Worm (Caenorhabditis elegans) whole organism, L3 larva: Measurements from ENCODE around the gene lin-15B.

Experiments used
- aly-2 ChIP-seq: fragments of 150-350 bp; optimal IDR thresholded peaks from 2 replicates; lab custom pipeline; 2014; ENCODE audit warnings: missing biosample characterization, missing genetic modification characterization
- ama-1 ChIP-seq: fragments of 150-350 bp; optimal IDR thresholded peaks from 2 replicates; lab custom pipeline; 2018
- ceh-16 ChIP-seq: sonication (generic microtip); optimal IDR thresholded peaks from 2 replicates; lab custom pipeline; 2017; ENCODE audit warnings: missing biosample characterization, missing genetic modification characterization
- ceh-28 ChIP-seq: fragments of 150-350 bp; optimal IDR thresholded peaks from 2 replicates; lab custom pipeline; 2014; ENCODE audit warnings: missing biosample characterization, missing genetic modification reagents, missing genetic modification characterization
- ceh-82 ChIP-seq: fragments of 150-350 bp; optimal IDR thresholded peaks from 2 replicates; lab custom pipeline; 2014; ENCODE audit warnings: missing biosample characterization, missing genetic modification characterization
- daf-12 ChIP-seq: fragments of 150-350 bp; optimal IDR thresholded peaks from 2 replicates; lab custom pipeline; 2014; ENCODE audit warnings: missing biosample characterization, missing genetic modification reagents, missing genetic modification characterization
- elt-3 ChIP-seq, 3 experiments: fragments of 150-350 bp in 1 of 3; sonication (generic microtip) in 2 of 3; optimal IDR thresholded peaks; 2 replicates in 2 of 3; 4 replicates in 1 of 3; lab custom pipeline; 2014 to 2017; ENCODE audit warnings: missing biosample characterization in 3 of 3, missing genetic modification characterization in 3 of 3
- eor-1 ChIP-seq, 2 experiments: fragments of 150-350 bp; optimal IDR thresholded peaks; 2 replicates each; lab custom pipeline; 2014 to 2018; ENCODE audit warnings: missing biosample characterization in 2 of 2, missing genetic modification characterization in 2 of 2
- fkh-10 ChIP-seq: sonication (generic microtip); optimal IDR thresholded peaks from 2 replicates; lab custom pipeline; 2017; ENCODE audit warnings: missing biosample characterization, missing genetic modification reagents, missing genetic modification characterization
- fkh-2 ChIP-seq: fragments of 150-350 bp; optimal IDR thresholded peaks from 2 replicates; lab custom pipeline; 2014; ENCODE audit warnings: missing biosample characterization, missing genetic modification reagents, missing genetic modification characterization
- fos-1 ChIP-seq: fragments of 150-350 bp; optimal IDR thresholded peaks from 2 replicates; lab custom pipeline; 2014; ENCODE audit warnings: missing biosample characterization, missing genetic modification characterization
- hmg-11 ChIP-seq: sonication (generic microtip); optimal IDR thresholded peaks from 2 replicates; lab custom pipeline; 2016; ENCODE audit warnings: missing genetic modification characterization, missing compliant biosample characterization
- lin-15B ChIP-seq: fragments of 150-350 bp; optimal IDR thresholded peaks from 2 replicates; lab custom pipeline; 2014; ENCODE audit warnings: missing biosample characterization, missing genetic modification characterization
- lin-39 ChIP-seq: fragments of 150-350 bp; optimal IDR thresholded peaks from 2 replicates; lab custom pipeline; 2018; ENCODE audit warnings: missing biosample characterization, missing genetic modification reagents, missing genetic modification characterization
- lsy-12 ChIP-seq: sonication (generic microtip); optimal IDR thresholded peaks from 2 replicates; lab custom pipeline; 2016; ENCODE audit warnings: mild to moderate bottlenecking, missing genetic modification characterization, missing compliant biosample characterization
- mdl-1 ChIP-seq: fragments of 150-350 bp; optimal IDR thresholded peaks from 2 replicates; lab custom pipeline; 2014; ENCODE audit warnings: missing biosample characterization, missing genetic modification characterization
- nfya-1 ChIP-seq: sonication (generic microtip); optimal IDR thresholded peaks from 2 replicates; lab custom pipeline; 2017; ENCODE audit warnings: missing genetic modification characterization, mild to moderate bottlenecking, missing compliant biosample characterization, antibody characterized with exemption, moderate library complexity; ENCODE audit not compliant: insufficient read depth
- nhr-11 ChIP-seq: fragments of 150-350 bp; optimal IDR thresholded peaks from 2 replicates; lab custom pipeline; 2014; ENCODE audit warnings: missing biosample characterization, missing genetic modification characterization
- nhr-23 ChIP-seq: fragments of 150-350 bp; optimal IDR thresholded peaks from 2 replicates; lab custom pipeline; 2014; ENCODE audit warnings: missing biosample characterization, missing genetic modification reagents, missing genetic modification characterization
- nhr-237 ChIP-seq: fragments of 150-350 bp; optimal IDR thresholded peaks from 2 replicates; lab custom pipeline; 2014; ENCODE audit warnings: missing biosample characterization, missing genetic modification characterization
- nhr-25 ChIP-seq: sonication (generic microtip); optimal IDR thresholded peaks from 2 replicates; lab custom pipeline; 2017; ENCODE audit warnings: missing biosample characterization, missing genetic modification characterization
- nhr-28 ChIP-seq: fragments of 150-350 bp; optimal IDR thresholded peaks from 2 replicates; lab custom pipeline; 2014; ENCODE audit warnings: missing biosample characterization, missing genetic modification characterization
- nhr-43 ChIP-seq: sonication (generic microtip); optimal IDR thresholded peaks from 2 replicates; lab custom pipeline; 2016; ENCODE audit warnings: mild to moderate bottlenecking, missing genetic modification characterization, missing compliant biosample characterization; ENCODE audit not compliant: poor library complexity, severe bottlenecking
- pqm-1 ChIP-seq: fragments of 150-350 bp; optimal IDR thresholded peaks from 2 replicates; lab custom pipeline; 2017; ENCODE audit warnings: missing biosample characterization, missing genetic modification characterization, inconsistent platforms
- sea-2 ChIP-seq: fragments of 150-350 bp; sonication (generic microtip); optimal IDR thresholded peaks from 4 replicates; lab custom pipeline; 2014; ENCODE audit warnings: missing biosample characterization, missing genetic modification reagents, missing genetic modification characterization
- snpc-4 ChIP-seq: fragments of 150-350 bp; optimal IDR thresholded peaks from 2 replicates; lab custom pipeline; 2014; ENCODE audit warnings: missing biosample characterization, missing genetic modification characterization
- tbx-2 ChIP-seq: sonication (generic microtip); optimal IDR thresholded peaks from 2 replicates; lab custom pipeline; 2016; ENCODE audit warnings: mild to moderate bottlenecking, missing genetic modification characterization, missing compliant biosample characterization
- unc-62 ChIP-seq: fragments of 150-350 bp; sonication (generic microtip); optimal IDR thresholded peaks from 4 replicates; lab custom pipeline; 2014; ENCODE audit warnings: missing biosample characterization, missing genetic modification reagents, missing genetic modification characterization
- zag-1 ChIP-seq: fragments of 150-350 bp; optimal IDR thresholded peaks from 2 replicates; lab custom pipeline; 2014; ENCODE audit warnings: missing biosample characterization, missing genetic modification characterization

The lin-15B gene

ce11 chrX:15742310-15742709, 16.4 kb downstream of the lin-15B start, which contains the start of gene nhr-255:
Gene nhr-255 (plus strand): TSS chrX:15742610.
- no peak for TF ChIP-seq ceh-16 (tag; lab: Kevin White, UChicago)
- TF ChIP-seq mdl-1 (tag; lab: Kevin White, UChicago): no peak
- TF ChIP-seq elt-3 (tag; optimal IDR thresholded peaks at IDR 0.05; lab: Kevin White, UChicago): no peak
- no peak for TF ChIP-seq lin-15B (tag; lab: Kevin White, UChicago)

- TF ChIP-seq mdl-1 (tag; lab: Kevin White, UChicago) (no peak), fos-1 (tag; lab: Kevin White, UChicago) (no peak), daf-12 (tag; lab: Kevin White, UChicago) (no peak), ceh-82 (tag; lab: Kevin White, UChicago) (no peak), unc-62 (GFP tag; lab: Kevin White, UChicago) (no peak)
Measured at ce11 chrX:15746705-15747104, 20.8 kb downstream of the lin-15B start, which contains the start of gene srxa-9. Gene srxa-9 (plus strand): TSS chrX:15747005.

- no peak for TF ChIP-seq nhr-237 (tag; lab: Kevin White, UChicago)
- peak; percentile 16 for TF ChIP-seq lin-15B (tag; lab: Kevin White, UChicago)
- no peak for TF ChIP-seq nfya-1 (tag; lab: Kevin White, UChicago)
- TF ChIP-seq mdl-1 (tag; lab: Kevin White, UChicago): no peak
- TF ChIP-seq nhr-25 (tag; lab: Kevin White, UChicago): peak; percentile 39
- TF ChIP-seq nhr-43 (tag; lab: Kevin White, UChicago): peak; percentile 51
- TF ChIP-seq, all 47 proteins: peak for 3
Measured at ce11 chrX:15747814-15748213, 21.9 kb downstream of the lin-15B start.

ce11 chrX:15751245-15751644, 25.3 kb downstream of the lin-15B start:
- TF ChIP-seq eor-1 (tag; optimal IDR thresholded peaks at IDR 0.05; lab: Kevin White, UChicago) (no peak), nhr-43 (tag; lab: Kevin White, UChicago) (peak; percentile 19)

- TF ChIP-seq lsy-12 (tag; lab: Kevin White, UChicago): no peak
- TF ChIP-seq nfya-1 (tag; lab: Kevin White, UChicago): no peak
- no peak for TF ChIP-seq lin-39 (tag; lab: Kevin White, UChicago)
- no peak for TF ChIP-seq ceh-28
- TF ChIP-seq sea-2 (GFP tag; lab: Kevin White, UChicago): no peak
- TF ChIP-seq tbx-2 (tag; lab: Kevin White, UChicago): no peak
- no peak for TF ChIP-seq nhr-23 (tag; lab: Kevin White, UChicago)
- TF ChIP-seq nhr-25 (tag; lab: Kevin White, UChicago): no peak
- no peak for TF ChIP-seq nhr-11 (tag; lab: Kevin White, UChicago)
- no peak for TF ChIP-seq ceh-16 (tag; lab: Kevin White, UChicago)
- no peak for TF ChIP-seq ama-1
Measured at ce11 chrX:15757169-15757568, 31.2 kb downstream of the lin-15B start, which contains the start of gene wrt-4. Gene wrt-4 (minus strand): TSS chrX:15757269.

ce11 chrX:15759222-15759621, 33.3 kb downstream of the lin-15B start:
- no peak for TF ChIP-seq hmg-11 (tag; lab: Kevin White, UChicago)
- no peak for TF ChIP-seq daf-12 (tag; lab: Kevin White, UChicago)
- no peak for TF ChIP-seq nhr-11 (tag; lab: Kevin White, UChicago)
- TF ChIP-seq, all 47 proteins: peak for 0

- TF ChIP-seq fkh-2 (tag; lab: Kevin White, UChicago) (no peak), nhr-25 (tag; lab: Kevin White, UChicago) (no peak), aly-2 (no peak), daf-12 (tag; lab: Kevin White, UChicago) (no peak), fkh-10 (GFP tag; lab: Kevin White, UChicago) (no peak), zag-1 (tag; lab: Kevin White, UChicago) (no peak), lin-15B (tag; lab: Kevin White, UChicago) (no peak), nhr-28 (tag; lab: Kevin White, UChicago) (no peak), lsy-12 (tag; lab: Kevin White, UChicago) (no peak), ceh-82 (tag; lab: Kevin White, UChicago) (no peak), pqm-1 (tag; lab: Kevin White, UChicago) (no peak), ama-1 (no peak), nhr-23 (tag; lab: Kevin White, UChicago) (no peak), tbx-2 (tag; lab: Kevin White, UChicago) (no peak), fos-1 (tag; lab: Kevin White, UChicago) (no peak), snpc-4 (no peak)
Measured at ce11 chrX:15766147-15766546, 40.2 kb downstream of the lin-15B start, which contains the start of gene bus-17. Gene bus-17 (minus strand): TSS chrX:15766354.
